Fruit fly (Drosophila melanogaster) whole organism, embryonic: Measurements from ENCODE around the gene Phae1.

Experiments used
- Ada2b ChIP-seq: fragments of 200-800 bp; sonication (Bioruptor generic); IDR thresholded peaks from 2 replicates; pipeline ENCODE4 v1.3.6; 2022; ENCODE audit warnings: missing biosample characterization, missing genetic modification characterization
- Antp ChIP-seq: fragments of 200-800 bp; sonication (Bioruptor generic); optimal IDR thresholded peaks from 3 replicates; lab custom pipeline; 2016; ENCODE audit warnings: missing biosample characterization, missing genetic modification characterization
- Awh ChIP-seq: fragments of 200-800 bp; sonication (Bioruptor generic); IDR thresholded peaks from 2 replicates; pipeline ENCODE4, ENCODE4 v1.3.6; 2022; ENCODE audit warnings: missing biosample characterization, missing genetic modification characterization
- CG10565 ChIP-seq: fragments of 200-800 bp; sonication (Bioruptor generic); optimal IDR thresholded peaks from 3 replicates; lab custom pipeline; 2016; ENCODE audit warnings: missing biosample characterization, mild to moderate bottlenecking, missing genetic modification characterization
- CG11398 ChIP-seq: fragments of 200-800 bp; sonication (Bioruptor generic); optimal IDR thresholded peaks from 2 replicates; lab custom pipeline; 2016; ENCODE audit warnings: missing biosample characterization, missing genetic modification characterization
- CG12104 ChIP-seq: fragments of 200-800 bp; sonication (Bioruptor generic); optimal IDR thresholded peaks from 3 replicates; lab custom pipeline; 2016; ENCODE audit warnings: missing biosample characterization, missing genetic modification characterization
- CG12659 ChIP-seq: fragments of 200-800 bp; sonication (Bioruptor generic); optimal IDR thresholded peaks from 3 replicates; lab custom pipeline; 2017; ENCODE audit warnings: mild to moderate bottlenecking, missing biosample characterization, missing genetic modification reagents, missing genetic modification characterization
- CG13123 ChIP-seq: fragments of 200-800 bp; sonication (Bioruptor generic); optimal IDR thresholded peaks from 2 replicates; lab custom pipeline; 2016; ENCODE audit warnings: missing biosample characterization, missing genetic modification characterization
- CG15514 ChIP-seq: fragments of 200-800 bp; sonication (Bioruptor generic); optimal IDR thresholded peaks from 3 replicates; lab custom pipeline; 2017; ENCODE audit warnings: missing biosample characterization, missing genetic modification characterization, mild to moderate bottlenecking, moderate library complexity, missing genetic modification reagents
- CG17829 ChIP-seq: fragments of 200-800 bp; optimal IDR thresholded peaks from 2 replicates; lab custom pipeline; 2019; ENCODE audit warnings: missing biosample characterization, mild to moderate bottlenecking, missing genetic modification characterization, moderate library complexity
- CG2116 ChIP-seq: fragments of 200-800 bp; sonication (Bioruptor generic); optimal IDR thresholded peaks from 3 replicates; lab custom pipeline; 2018; ENCODE audit warnings: missing biosample characterization, mild to moderate bottlenecking, missing genetic modification characterization
- CG2712 ChIP-seq: fragments of 200-800 bp; optimal IDR thresholded peaks from 3 replicates; lab custom pipeline; 2019; ENCODE audit warnings: missing biosample characterization, mild to moderate bottlenecking, missing genetic modification characterization, moderate library complexity
- CG2889 ChIP-seq: fragments of 200-800 bp; sonication (Bioruptor generic); IDR thresholded peaks from 3 replicates; pipeline ENCODE4 v1.3.6; 2022; ENCODE audit warnings: missing biosample characterization, missing genetic modification characterization
- CG30403 ChIP-seq: fragments of 200-800 bp; sonication (Bioruptor generic); optimal IDR thresholded peaks from 3 replicates; lab custom pipeline; 2016; ENCODE audit warnings: missing biosample characterization, missing genetic modification characterization
- CG31388 ChIP-seq: fragments of 200-800 bp; sonication (Bioruptor generic); optimal IDR thresholded peaks from 2 replicates; lab custom pipeline; 2016; ENCODE audit warnings: missing biosample characterization, missing genetic modification characterization
- CG31441 ChIP-seq: fragments of 200-800 bp; sonication (Bioruptor generic); IDR thresholded peaks from 2 replicates; pipeline ENCODE4 v1.3.6; 2022; ENCODE audit warnings: missing biosample characterization, missing genetic modification characterization
- CG3163 ChIP-seq: fragments of 200-800 bp; sonication (Bioruptor generic); optimal IDR thresholded peaks from 3 replicates; lab custom pipeline; 2016; ENCODE audit warnings: missing biosample characterization, missing genetic modification characterization
- CG32772 ChIP-seq: fragments of 200-800 bp; sonication (Bioruptor generic); IDR thresholded peaks from 2 replicates; pipeline ENCODE4 v1.3.6; 2022; ENCODE audit warnings: missing biosample characterization, missing genetic modification characterization
- CG3847 ChIP-seq: fragments of 200-800 bp; sonication (Bioruptor generic); IDR thresholded peaks from 2 replicates; pipeline ENCODE4 v1.3.6; 2022; ENCODE audit warnings: missing biosample characterization, missing genetic modification characterization
- CG43689 ChIP-seq: fragments of 200-800 bp; sonication (Bioruptor generic); IDR thresholded peaks from 2 replicates; pipeline ENCODE4 v1.3.6; 2022; ENCODE audit warnings: missing biosample characterization, missing genetic modification characterization
- CG4617 ChIP-seq: fragments of 200-800 bp; sonication (Bioruptor generic); optimal IDR thresholded peaks from 3 replicates; lab custom pipeline; 2016; ENCODE audit warnings: missing biosample characterization, missing genetic modification characterization, borderline replicate concordance
- CG4730 ChIP-seq: fragments of 200-800 bp; sonication (Bioruptor generic); IDR thresholded peaks from 2 replicates; pipeline ENCODE4 v1.3.6; 2022; ENCODE audit warnings: missing biosample characterization, missing genetic modification characterization
- CG4854 ChIP-seq: fragments of 200-800 bp; sonication (Bioruptor generic); optimal IDR thresholded peaks from 2 replicates; lab custom pipeline; 2016; ENCODE audit warnings: missing biosample characterization, missing genetic modification characterization, inconsistent platforms
- CG6791 ChIP-seq: fragments of 200-800 bp; sonication (Bioruptor generic); IDR thresholded peaks from 3 replicates; pipeline ENCODE4 v1.3.6; 2022; ENCODE audit warnings: missing biosample characterization, missing genetic modification characterization; ENCODE audit not compliant: partially characterized antibody
- CG7839 ChIP-seq: fragments of 200-800 bp; sonication (Bioruptor generic); optimal IDR thresholded peaks from 3 replicates; lab custom pipeline; 2018; ENCODE audit warnings: missing biosample characterization, mild to moderate bottlenecking, missing genetic modification characterization, moderate library complexity
- CG7987 ChIP-seq: fragments of 200-800 bp; sonication (Bioruptor generic); optimal IDR thresholded peaks from 2 replicates; lab custom pipeline; 2018; ENCODE audit warnings: missing biosample characterization, mild to moderate bottlenecking, missing genetic modification characterization, moderate library complexity
- CG9609 ChIP-seq: fragments of 200-800 bp; sonication (Bioruptor generic); optimal IDR thresholded peaks from 3 replicates; lab custom pipeline; 2016; ENCODE audit warnings: missing biosample characterization, missing genetic modification characterization
- CG9876 ChIP-seq: fragments of 200-800 bp; sonication (Bioruptor generic); optimal IDR thresholded peaks from 2 replicates; lab custom pipeline; 2016; ENCODE audit warnings: missing biosample characterization, missing genetic modification characterization
- CoRest ChIP-seq: fragments of 200-800 bp; sonication (Bioruptor generic); optimal IDR thresholded peaks from 3 replicates; lab custom pipeline; 2018; ENCODE audit warnings: missing biosample characterization, mild to moderate bottlenecking, missing genetic modification characterization, moderate library complexity
- D ChIP-seq, 2 experiments: fragments of 200-800 bp in 1 of 2; fragments of >200 bp in 1 of 2; sonication (Bioruptor generic) in 1 of 2; optimal IDR thresholded peaks; 2 replicates in 1 of 2; 3 replicates in 1 of 2; lab custom pipeline; 2017; ENCODE audit warnings: mild to moderate bottlenecking in 1 of 2, missing biosample characterization in 1 of 2, missing genetic modification characterization in 1 of 2, missing genetic modification reagents in 1 of 2
- Drgx ChIP-seq: fragments of 200-800 bp; sonication (Bioruptor generic); IDR thresholded peaks from 2 replicates; pipeline ENCODE4 v1.3.6; 2022; ENCODE audit warnings: missing biosample characterization, missing genetic modification characterization
- HLH4C ChIP-seq: fragments of 200-800 bp; sonication (Bioruptor generic); IDR thresholded peaks from 3 replicates; pipeline ENCODE4 v1.3.6; 2022; ENCODE audit warnings: missing biosample characterization, missing genetic modification characterization; ENCODE audit not compliant: partially characterized antibody
- HLH54F ChIP-seq: fragments of 200-800 bp; sonication (Bioruptor generic); optimal IDR thresholded peaks from 3 replicates; lab custom pipeline; 2016; ENCODE audit warnings: missing biosample characterization, missing genetic modification characterization
- Lhr ChIP-seq: fragments of 200-800 bp; sonication (Bioruptor generic); optimal IDR thresholded peaks from 3 replicates; lab custom pipeline; 2017; ENCODE audit warnings: mild to moderate bottlenecking, missing biosample characterization, missing genetic modification reagents, missing genetic modification characterization
- MTF-1 ChIP-seq: fragments of 200-800 bp; sonication (Bioruptor generic); optimal IDR thresholded peaks from 2 replicates; lab custom pipeline; 2018; ENCODE audit warnings: missing biosample characterization, mild to moderate bottlenecking, missing genetic modification characterization, borderline replicate concordance
- Meics ChIP-seq: fragments of 200-800 bp; sonication (Bioruptor generic); optimal IDR thresholded peaks from 2 replicates; lab custom pipeline; 2017; ENCODE audit warnings: missing biosample characterization, mild to moderate bottlenecking, missing genetic modification characterization
- NC2α ChIP-seq: fragments of 200-800 bp; sonication (Bioruptor generic); optimal IDR thresholded peaks from 2 replicates; lab custom pipeline; 2016; ENCODE audit warnings: missing biosample characterization, missing genetic modification characterization
- Neu2 ChIP-seq: fragments of 200-800 bp; sonication (Bioruptor generic); optimal IDR thresholded peaks from 3 replicates; lab custom pipeline; 2016; ENCODE audit warnings: missing biosample characterization, missing genetic modification characterization, borderline replicate concordance
- Nf-YC ChIP-seq: fragments of 200-800 bp; optimal IDR thresholded peaks from 3 replicates; lab custom pipeline; 2019; ENCODE audit warnings: missing biosample characterization, mild to moderate bottlenecking, missing genetic modification characterization, moderate library complexity
- Oaz ChIP-seq: fragments of 200-800 bp; sonication (Bioruptor generic); IDR thresholded peaks from 2 replicates; pipeline ENCODE4 v1.3.6; 2022; ENCODE audit warnings: missing biosample characterization, missing genetic modification characterization
- lbe ChIP-seq: fragments of 200-800 bp; sonication (Bioruptor generic); optimal IDR thresholded peaks from 2 replicates; lab custom pipeline; 2016; ENCODE audit warnings: missing biosample characterization, mild to moderate bottlenecking, missing genetic modification characterization
- nau ChIP-seq: fragments of 200-800 bp; sonication (Bioruptor generic); optimal IDR thresholded peaks from 3 replicates; lab custom pipeline; 2017; ENCODE audit warnings: missing biosample characterization, mild to moderate bottlenecking, missing genetic modification characterization, missing genetic modification reagents
- nom ChIP-seq: fragments of 200-800 bp; sonication (Bioruptor generic); optimal IDR thresholded peaks from 2 replicates; lab custom pipeline; 2017; ENCODE audit warnings: missing biosample characterization, missing genetic modification characterization, mild to moderate bottlenecking, moderate library complexity, missing genetic modification reagents
- pan ChIP-seq, 4 experiments: fragments of >200 bp in 3 of 4; fragments of 200-800 bp in 1 of 4; sonication (Bioruptor generic) in 1 of 4; optimal IDR thresholded peaks in 3 of 4; IDR thresholded peaks in 1 of 4; 2 replicates each; pipeline versions ENCODE4 v1.3.6 to Lab custom; 2017 to 2022; ENCODE audit warnings: missing biosample characterization in 2 of 4, missing genetic modification characterization in 2 of 4, mixed read lengths in 1 of 4
- pfk ChIP-seq: fragments of 200-800 bp; sonication (Bioruptor generic); optimal IDR thresholded peaks from 2 replicates; lab custom pipeline; 2018; ENCODE audit warnings: missing biosample characterization, mild to moderate bottlenecking, missing genetic modification characterization, moderate library complexity
- ranshi ChIP-seq: fragments of 200-800 bp; sonication (Bioruptor generic); IDR thresholded peaks from 2 replicates; pipeline ENCODE4 v1.3.6; 2022; ENCODE audit warnings: missing biosample characterization, missing genetic modification characterization
- usp ChIP-seq: fragments of >200 bp; optimal IDR thresholded peaks from 2 replicates; lab custom pipeline; 2017; ENCODE audit warnings: missing biosample characterization, missing genetic modification characterization
- vfl ChIP-seq: fragments of 200-800 bp; sonication (Bioruptor generic); optimal IDR thresholded peaks from 2 replicates; lab custom pipeline; 2016; ENCODE audit warnings: missing biosample characterization, missing genetic modification characterization
- wdn ChIP-seq: fragments of 200-800 bp; sonication (Bioruptor generic); IDR thresholded peaks from 2 replicates; pipeline ENCODE4 v1.3.6; 2022; ENCODE audit warnings: missing biosample characterization, missing genetic modification characterization

Phae1 gene

dm6 chr2L:12065683-12066386, 43.4 kb upstream of the Phae1 start (continued):
- TF ChIP-seq CG12104 (GFP tag; lab: Kevin White, UChicago) (no peak), CG3163 (GFP tag; lab: Kevin White, UChicago) (peak; percentile 71), CG7987 (GFP tag; lab: Kevin White, UChicago) (no peak), CG7839 (tag; lab: Kevin White, UChicago) (peak; percentile 52), Lhr (GFP tag; lab: Kevin White, UChicago) (no peak), MTF-1 (GFP tag; lab: Kevin White, UChicago) (no peak), CG3847 (GFP tag; lab: Robert Waterston, UW) (no peak), CG31388 (GFP tag; lab: Kevin White, UChicago) (no peak), CG17829 (tag; lab: Kevin White, UChicago) (peak; percentile 71), CG4617 (GFP tag; lab: Kevin White, UChicago) (no peak), lbe (peak; percentile 71), CG2889 (GFP tag; lab: Robert Waterston, UW) (no peak), ranshi (GFP tag; lab: Robert Waterston, UW) (no peak), pan (optimal IDR thresholded peaks at IDR 0.05; lab: Kevin White, UChicago) (no peak), pan (GFP tag; optimal IDR thresholded peaks at IDR 0.05 in 1 of 2, IDR thresholded peaks at IDR 0.05 in 1 of 2) (no peak), CG12659 (GFP tag; lab: Kevin White, UChicago) (no peak), CG43689 (no peak), Antp (GFP tag; lab: Kevin White, UChicago) (no peak), CG4730 (GFP tag; lab: Robert Waterston, UW) (no peak), vfl (GFP tag; lab: Kevin White, UChicago) (no peak), usp (no peak), CG13123 (no peak), Oaz (GFP tag; lab: Robert Waterston, UW) (no peak), nom (GFP tag; lab: Kevin White, UChicago) (peak; percentile 86), HLH4C (no peak), CG31441 (GFP tag; lab: Robert Waterston, UW) (peak; percentile 68), Meics (GFP tag; lab: Kevin White, UChicago) (no peak), CG2712 (tag; lab: Kevin White, UChicago) (peak; percentile 75), nau (no peak), D (optimal IDR thresholded peaks at IDR 0.05; lab: Kevin White, UChicago) (no peak), D (GFP tag; optimal IDR thresholded peaks at IDR 0.05; lab: Kevin White, UChicago) (peak; percentile 46), wdn (GFP tag; lab: Robert Waterston, UW) (no peak), CoRest (tag; lab: Kevin White, UChicago) (peak; percentile 48), CG9876 (no peak), CG11398 (GFP tag; lab: Kevin White, UChicago) (no peak), Drgx (GFP tag; lab: Robert Waterston, UW) (peak; percentile 94), NC2α (no peak), CG9609 (GFP tag; lab: Kevin White, UChicago) (no peak), CG32772 (no peak; the same call in 1 of the 2 replicates), Neu2 (GFP tag; lab: Kevin White, UChicago) (no peak), CG30403 (GFP tag; lab: Kevin White, UChicago) (peak; percentile 11), CG15514 (no peak), CG10565 (GFP tag; lab: Kevin White, UChicago) (no peak), CG2116 (no peak), CG4854 (no peak), pfk (no peak), CG6791 (GFP tag; lab: Robert Waterston, UW) (no peak), HLH54F (GFP tag; lab: Kevin White, UChicago) (no peak), Awh (GFP tag; lab: Robert Waterston, UW) (no peak), Ada2b (GFP tag; lab: Robert Waterston, UW) (no peak), Nf-YC (tag; lab: Kevin White, UChicago) (no peak)
